Fruit fly (Drosophila melanogaster) whole organism, embryonic: Measurements from ENCODE around the gene CG11790.
A peak's percentile ranks its signal among the peaks of the same experiment; 100 is the strongest.

Experiments
- ATbp ChIP-seq: fragments of 200-800 bp; sonication (Bioruptor generic); optimal IDR thresholded peaks from 2 replicates; lab custom pipeline; 2017; ENCODE audit warnings: missing biosample characterization, mild to moderate bottlenecking, missing genetic modification characterization, missing genetic modification reagents
- Bdp1 ChIP-seq: fragments of 200-800 bp; sonication (Bioruptor generic); optimal IDR thresholded peaks from 3 replicates; lab custom pipeline; 2016; ENCODE audit warnings: missing biosample characterization, missing genetic modification characterization
- BtbVII ChIP-seq: fragments of 200-800 bp; sonication (Bioruptor generic); optimal IDR thresholded peaks from 3 replicates; lab custom pipeline; 2017; ENCODE audit warnings: missing biosample characterization, mild to moderate bottlenecking, missing genetic modification characterization
- CG10959 ChIP-seq: fragments of 200-800 bp; sonication (Bioruptor generic); IDR thresholded peaks from 2 replicates; pipeline ENCODE4 v1.3.6; 2022; ENCODE audit warnings: missing biosample characterization, missing genetic modification characterization
- CG12104 ChIP-seq: fragments of 200-800 bp; sonication (Bioruptor generic); optimal IDR thresholded peaks from 3 replicates; lab custom pipeline; 2016; ENCODE audit warnings: missing biosample characterization, missing genetic modification characterization
- CG15601 ChIP-seq: fragments of 200-800 bp; sonication (Bioruptor generic); optimal IDR thresholded peaks from 3 replicates; lab custom pipeline; 2019; ENCODE audit warnings: missing biosample characterization, mild to moderate bottlenecking, missing genetic modification characterization, moderate library complexity
- CG16779 ChIP-seq: fragments of 200-800 bp; sonication (Bioruptor generic); IDR thresholded peaks from 2 replicates; pipeline ENCODE4 v1.3.6; 2022; ENCODE audit warnings: missing biosample characterization, missing genetic modification characterization
- CG17568 ChIP-seq: fragments of 200-800 bp; sonication (Bioruptor generic); optimal IDR thresholded peaks from 2 replicates; lab custom pipeline; 2018; ENCODE audit warnings: missing biosample characterization, mild to moderate bottlenecking, missing genetic modification characterization, moderate library complexity
- CG17912 ChIP-seq: fragments of 200-800 bp; sonication (Bioruptor generic); optimal IDR thresholded peaks from 2 replicates; lab custom pipeline; 2018; ENCODE audit warnings: missing biosample characterization, mild to moderate bottlenecking, missing genetic modification characterization
- CG18011 ChIP-seq: fragments of 200-800 bp; sonication (Bioruptor generic); optimal IDR thresholded peaks from 2 replicates; lab custom pipeline; 2017; ENCODE audit warnings: missing biosample characterization, missing genetic modification characterization, mild to moderate bottlenecking, moderate library complexity, missing genotype
- CG2202 ChIP-seq: fragments of 200-800 bp; sonication (Bioruptor generic); optimal IDR thresholded peaks from 2 replicates; lab custom pipeline; 2018; ENCODE audit warnings: missing biosample characterization, mild to moderate bottlenecking, missing genetic modification characterization
- CG3065 ChIP-seq: fragments of 200-800 bp; sonication (Bioruptor generic); optimal IDR thresholded peaks from 2 replicates; lab custom pipeline; 2016; ENCODE audit warnings: missing biosample characterization, missing genetic modification characterization
- CG34224 ChIP-seq: fragments of 200-800 bp; sonication (Bioruptor generic); IDR thresholded peaks from 3 replicates; pipeline ENCODE4 v1.3.6; 2022; ENCODE audit warnings: missing biosample characterization, missing genetic modification characterization; ENCODE audit not compliant: partially characterized antibody
- CG4707 ChIP-seq: fragments of 200-800 bp; sonication (Bioruptor generic); optimal IDR thresholded peaks from 2 replicates; lab custom pipeline; 2018; ENCODE audit warnings: missing biosample characterization, mild to moderate bottlenecking, missing genetic modification characterization, moderate library complexity
- CG7987 ChIP-seq: fragments of 200-800 bp; sonication (Bioruptor generic); optimal IDR thresholded peaks from 2 replicates; lab custom pipeline; 2018; ENCODE audit warnings: missing biosample characterization, mild to moderate bottlenecking, missing genetic modification characterization, moderate library complexity
- CG8290 ChIP-seq, 3 experiments: fragments of 200-800 bp; sonication (Bioruptor generic); optimal IDR thresholded peaks; 2 replicates each; lab custom pipeline; 2016 to 2019; ENCODE audit warnings: missing biosample characterization in 3 of 3, missing genetic modification characterization in 3 of 3, mild to moderate bottlenecking in 2 of 3, moderate library complexity in 1 of 3
- CG9609 ChIP-seq: fragments of 200-800 bp; sonication (Bioruptor generic); optimal IDR thresholded peaks from 3 replicates; lab custom pipeline; 2016; ENCODE audit warnings: missing biosample characterization, missing genetic modification characterization
- Dad ChIP-seq: fragments of 200-800 bp; sonication (Bioruptor generic); optimal IDR thresholded peaks from 3 replicates; lab custom pipeline; 2016; ENCODE audit warnings: missing biosample characterization, missing genetic modification characterization
- Doc3 ChIP-seq: fragments of 200-800 bp; sonication (Bioruptor generic); IDR thresholded peaks from 3 replicates; pipeline ENCODE4 v1.3.6; 2022; ENCODE audit warnings: missing biosample characterization, missing genetic modification characterization; ENCODE audit not compliant: partially characterized antibody
- Eip74EF ChIP-seq, 2 experiments: fragments of 200-800 bp in 1 of 2; fragments of >200 bp in 1 of 2; sonication (Bioruptor generic) in 1 of 2; optimal IDR thresholded peaks; 2 replicates each; lab custom pipeline; 2017 to 2019; ENCODE audit warnings: missing biosample characterization in 2 of 2, missing genetic modification characterization in 2 of 2, mild to moderate bottlenecking in 1 of 2, moderate library complexity in 1 of 2
- HmgD ChIP-seq: fragments of 200-800 bp; sonication (Bioruptor generic); optimal IDR thresholded peaks from 3 replicates; lab custom pipeline; 2016; ENCODE audit warnings: missing biosample characterization, missing genetic modification characterization
- Max ChIP-seq: fragments of 200-800 bp; sonication (Bioruptor generic); optimal IDR thresholded peaks from 2 replicates; lab custom pipeline; 2016; ENCODE audit warnings: missing biosample characterization, mild to moderate bottlenecking, missing genetic modification characterization
- Mes4 ChIP-seq: fragments of 200-800 bp; sonication (Bioruptor generic); optimal IDR thresholded peaks from 2 replicates; lab custom pipeline; 2016; ENCODE audit warnings: missing biosample characterization, missing genetic modification characterization
- Neu2 ChIP-seq: fragments of 200-800 bp; sonication (Bioruptor generic); optimal IDR thresholded peaks from 3 replicates; lab custom pipeline; 2016; ENCODE audit warnings: missing biosample characterization, missing genetic modification characterization, borderline replicate concordance
- Opbp ChIP-seq: fragments of 200-800 bp; sonication (Bioruptor generic); IDR thresholded peaks from 3 replicates; pipeline ENCODE4 v1.3.6; 2022; ENCODE audit warnings: missing biosample characterization, missing genetic modification characterization; ENCODE audit not compliant: partially characterized antibody
- Poxn ChIP-seq: fragments of 200-800 bp; sonication (Bioruptor generic); IDR thresholded peaks from 2 replicates; pipeline ENCODE4 v1.3.6; 2022; ENCODE audit warnings: missing biosample characterization, missing genetic modification characterization
- Scr ChIP-seq: fragments of 200-800 bp; sonication (Bioruptor generic); IDR thresholded peaks from 2 replicates; pipeline ENCODE4 v1.3.6; 2022; ENCODE audit warnings: missing biosample characterization, missing genetic modification characterization; ENCODE audit not compliant: partially characterized antibody
- Sox100B ChIP-seq: fragments of 200-800 bp; sonication (Bioruptor generic); optimal IDR thresholded peaks from 3 replicates; lab custom pipeline; 2018; ENCODE audit warnings: missing biosample characterization, mild to moderate bottlenecking, missing genetic modification characterization
- Sry-δ ChIP-seq: fragments of 200-800 bp; sonication (Bioruptor generic); optimal IDR thresholded peaks from 2 replicates; lab custom pipeline; 2016; ENCODE audit warnings: missing biosample characterization, missing genetic modification characterization
- YL-1 ChIP-seq: fragments of 200-800 bp; sonication (Bioruptor generic); optimal IDR thresholded peaks from 3 replicates; lab custom pipeline; 2017; ENCODE audit warnings: missing biosample characterization, mild to moderate bottlenecking, missing genetic modification characterization
- ac ChIP-seq: fragments of 200-800 bp; sonication (Bioruptor generic); optimal IDR thresholded peaks from 3 replicates; lab custom pipeline; 2017; ENCODE audit warnings: missing biosample characterization, mild to moderate bottlenecking, missing genetic modification characterization
- bab2 ChIP-seq: fragments of 200-800 bp; sonication (Bioruptor generic); optimal IDR thresholded peaks from 2 replicates; lab custom pipeline; 2016; ENCODE audit warnings: missing biosample characterization, missing genetic modification characterization
- btn ChIP-seq: fragments of 200-800 bp; sonication (Bioruptor generic); optimal IDR thresholded peaks from 2 replicates; lab custom pipeline; 2016; ENCODE audit warnings: missing biosample characterization, missing genetic modification characterization
- corto ChIP-seq: fragments of 200-800 bp; sonication (Bioruptor generic); optimal IDR thresholded peaks from 2 replicates; lab custom pipeline; 2016; ENCODE audit warnings: missing biosample characterization, mild to moderate bottlenecking, missing genetic modification characterization, moderate library complexity
- dmrt99B ChIP-seq: fragments of 200-800 bp; sonication (Bioruptor generic); optimal IDR thresholded peaks from 2 replicates; lab custom pipeline; 2018; ENCODE audit warnings: missing biosample characterization, mild to moderate bottlenecking, missing genetic modification characterization, moderate library complexity
- fd102C ChIP-seq: fragments of 200-800 bp; sonication (Bioruptor generic); optimal IDR thresholded peaks from 2 replicates; lab custom pipeline; 2018; ENCODE audit warnings: missing biosample characterization, mild to moderate bottlenecking, missing genetic modification characterization, moderate library complexity
- gsb-n ChIP-seq: fragments of 200-800 bp; sonication (Bioruptor generic); optimal IDR thresholded peaks from 3 replicates; lab custom pipeline; 2018; ENCODE audit warnings: missing biosample characterization, mild to moderate bottlenecking, missing genetic modification characterization
- hbn ChIP-seq: fragments of 200-800 bp; sonication (Bioruptor generic); IDR thresholded peaks from 2 replicates; pipeline ENCODE4 v1.3.6; 2022; ENCODE audit warnings: missing biosample characterization, missing genetic modification characterization; ENCODE audit not compliant: partially characterized antibody
- hth ChIP-seq: fragments of >200 bp; optimal IDR thresholded peaks from 2 replicates; lab custom pipeline; 2017; ENCODE audit warnings: inconsistent platforms
- inv ChIP-seq: fragments of 200-800 bp; sonication (Bioruptor generic); IDR thresholded peaks from 2 replicates; pipeline ENCODE4 v1.3.6; 2022; ENCODE audit warnings: missing biosample characterization, missing genetic modification characterization; ENCODE audit not compliant: partially characterized antibody
- peb ChIP-seq: fragments of 200-800 bp; sonication (Bioruptor generic); IDR thresholded peaks from 2 replicates; pipeline ENCODE4 v1.3.6; 2022; ENCODE audit warnings: missing biosample characterization, missing genetic modification characterization
- pho ChIP-seq: fragments of 200-800 bp; sonication (Bioruptor generic); optimal IDR thresholded peaks from 2 replicates; lab custom pipeline; 2016; ENCODE audit warnings: missing biosample characterization, missing genetic modification characterization
- prd ChIP-seq, 3 experiments: fragments of >200 bp in 2 of 3; fragments of 200-800 bp in 1 of 3; sonication (Bioruptor generic) in 1 of 3; optimal IDR thresholded peaks in 2 of 3; IDR thresholded peaks in 1 of 3; 2 replicates in 2 of 3; 3 replicates in 1 of 3; pipeline versions ENCODE4 v1.3.6 to Lab custom; 2017 to 2022; ENCODE audit warnings: missing biosample characterization in 1 of 3, missing genetic modification characterization in 1 of 3
- pzg ChIP-seq: fragments of 200-800 bp; sonication (Bioruptor generic); optimal IDR thresholded peaks from 3 replicates; lab custom pipeline; 2018; ENCODE audit warnings: missing biosample characterization, mild to moderate bottlenecking, missing genetic modification characterization, moderate library complexity
- scrt ChIP-seq: fragments of 200-800 bp; sonication (Bioruptor generic); optimal IDR thresholded peaks from 2 replicates; lab custom pipeline; 2018; ENCODE audit warnings: missing biosample characterization, mild to moderate bottlenecking, missing genetic modification characterization, moderate library complexity
- tgo ChIP-seq: fragments of 200-800 bp; sonication (Bioruptor generic); IDR thresholded peaks from 3 replicates; pipeline ENCODE4 v1.3.6; 2022; ENCODE audit warnings: missing biosample characterization, missing genetic modification characterization
- vnd ChIP-seq: fragments of 200-800 bp; sonication (Bioruptor generic); IDR thresholded peaks from 3 replicates; pipeline ENCODE4 v1.3.6; 2022; ENCODE audit warnings: missing biosample characterization, missing genetic modification characterization; ENCODE audit not compliant: partially characterized antibody
- wor ChIP-seq: fragments of 200-800 bp; sonication (Bioruptor generic); IDR thresholded peaks from 2 replicates; pipeline ENCODE4 v1.3.6; 2022; ENCODE audit warnings: missing biosample characterization, missing genetic modification characterization
- yki ChIP-seq: fragments of >200 bp; optimal IDR thresholded peaks from 3 replicates; lab custom pipeline; 2018

Gene CG11790

DNA sequence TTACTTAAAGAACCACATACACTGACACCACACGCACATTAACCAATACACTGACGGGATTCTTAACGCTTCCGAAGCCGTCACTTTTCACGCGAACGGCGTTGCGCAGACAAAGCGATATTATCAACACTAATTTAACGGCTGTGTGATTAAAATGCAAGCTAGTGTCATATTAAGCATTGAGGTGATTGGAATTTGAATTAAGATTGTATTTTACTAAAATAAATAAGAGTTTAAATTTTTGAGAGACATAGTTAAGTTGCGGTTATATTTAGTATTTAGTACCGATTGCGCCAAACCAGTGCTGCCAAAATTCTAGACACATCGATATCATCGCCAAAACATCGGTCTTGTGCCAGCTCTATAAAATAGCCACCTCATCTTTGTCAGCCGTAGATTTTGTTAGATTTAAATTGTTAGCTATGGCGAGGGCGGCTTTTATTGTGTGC is 8.5 kb upstream of the CG11790 start, which contains the start of the genes Ythdf and bai (continued):
- TF ChIP-seq tgo (GFP tag; lab: Robert Waterston, UW) (no peak), Max (GFP tag; lab: Kevin White, UChicago) (peak; percentile 59), Doc3 (GFP tag; lab: Robert Waterston, UW) (peak; percentile 60), YL-1 (GFP tag; lab: Kevin White, UChicago) (peak; percentile 88), Sox100B (GFP tag; lab: Kevin White, UChicago) (no peak), vnd (GFP tag; lab: Robert Waterston, UW) (peak; percentile 83), wor (GFP tag; lab: Robert Waterston, UW) (no peak), scrt (GFP tag; lab: Kevin White, UChicago) (no peak), Neu2 (GFP tag; lab: Kevin White, UChicago) (no peak), hth (lab: Kevin White, UChicago) (no peak), CG8290 (GFP tag; optimal IDR thresholded peaks at IDR 0.05; lab: Kevin White, UChicago) (peak; percentile 43), CG8290 (tag; optimal IDR thresholded peaks at IDR 0.05; lab: Kevin White, UChicago) (peak in 1 of 2 experiments; percentile 5), Scr (GFP tag; lab: Robert Waterston, UW) (peak; percentile 91), HmgD (GFP tag; lab: Kevin White, UChicago) (peak; percentile 17), CG10959 (GFP tag; lab: Robert Waterston, UW) (no peak), CG2202 (tag; lab: Kevin White, UChicago) (no peak), gsb-n (tag; lab: Kevin White, UChicago) (no peak), ac (GFP tag; lab: Kevin White, UChicago) (no peak), CG17568 (GFP tag; lab: Kevin White, UChicago) (no peak), pho (peak; percentile 38), ATbp (GFP tag; lab: Kevin White, UChicago) (no peak), CG16779 (GFP tag; lab: Robert Waterston, UW) (no peak), Bdp1 (peak; percentile 11), Eip74EF (GFP tag; optimal IDR thresholded peaks at IDR 0.05; lab: Kevin White, UChicago) (no peak), dmrt99B (tag; lab: Kevin White, UChicago) (no peak), prd (optimal IDR thresholded peaks at IDR 0.05; lab: Kevin White, UChicago) (no peak), prd (GFP tag; IDR thresholded peaks at IDR 0.05; lab: Robert Waterston, UW) (no peak), CG34224 (GFP tag; lab: Robert Waterston, UW) (peak; percentile 80), Mes4 (no peak), Sry-δ (peak; percentile 97), Dad (GFP tag; lab: Kevin White, UChicago) (peak; percentile 27), pzg (peak; percentile 84), peb (GFP tag; lab: Robert Waterston, UW) (no peak), CG7987 (no peak), CG3065 (no peak), BtbVII (GFP tag; lab: Kevin White, UChicago) (no peak), CG12104 (no peak), hbn (GFP tag; lab: Robert Waterston, UW) (peak; percentile 81), bab2 (GFP tag; lab: Kevin White, UChicago) (no peak), inv (GFP tag; lab: Robert Waterston, UW) (peak; percentile 87), yki (lab: Kevin White, UChicago) (no peak), Opbp (peak; percentile 74; the same call in 2 of the 3 replicates), btn (GFP tag; lab: Kevin White, UChicago) (no peak), CG17912 (GFP tag; lab: Kevin White, UChicago) (no peak), fd102C (GFP tag; lab: Kevin White, UChicago) (no peak), CG18011 (GFP tag; lab: Kevin White, UChicago) (no peak), CG15601 (no peak), CG9609 (peak; percentile 21), Poxn (no peak), corto (GFP tag; lab: Kevin White, UChicago) (no peak), CG4707 (GFP tag; lab: Kevin White, UChicago) (no peak)
